Fruit fly (Drosophila melanogaster): Measurements from ENCODE around the gene Ance-3.

Gene Ance-3

DNA sequence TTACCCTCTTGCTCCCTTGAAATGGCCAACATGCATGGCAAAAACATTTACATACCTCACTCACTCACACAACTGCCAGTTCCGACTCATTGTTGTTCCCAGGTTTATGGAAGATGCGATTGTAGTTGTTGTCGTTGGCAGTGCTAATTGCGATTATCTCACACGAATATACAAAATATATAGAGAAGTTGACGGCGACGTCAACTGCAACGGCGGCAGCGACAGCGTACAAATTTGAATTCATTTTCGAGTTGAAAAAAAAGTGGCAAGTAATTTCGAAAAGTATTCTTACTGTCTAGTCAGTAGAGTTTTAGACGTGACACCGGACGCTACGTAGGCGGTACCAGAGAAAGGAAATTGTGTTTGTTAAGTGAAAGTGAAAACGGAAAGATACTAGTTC lies at the start of gene Ance-3:
Gene Ance-3, plus strand, starts transcription at position 301 of the 400 bp plus-strand sequence.
- no peak for TF ChIP-seq noc (tag; optimal IDR thresholded peaks at IDR 0.05)

DNA sequence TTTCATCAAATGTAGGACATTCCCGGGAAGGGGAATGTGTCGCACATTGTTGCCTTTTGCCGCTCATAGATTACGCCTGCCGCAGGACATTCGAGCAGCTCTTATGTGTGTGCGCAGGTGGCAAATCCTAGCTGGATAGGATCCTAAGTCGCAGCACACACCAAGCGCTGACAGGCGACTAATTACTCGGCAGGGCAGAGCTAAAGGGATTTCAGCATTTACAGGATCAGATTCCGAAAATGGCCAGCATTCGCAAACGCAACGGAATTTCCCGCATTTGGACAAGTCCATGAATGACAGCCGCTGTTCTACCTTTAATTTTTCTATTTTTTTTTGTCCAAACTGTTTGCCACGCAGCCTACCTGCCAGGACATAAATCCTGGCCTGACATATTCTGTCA lies 46.9 kb upstream of the Ance-3 start:
- TF ChIP-seq noc (tag; optimal IDR thresholded peaks at IDR 0.05) = no peak

DNA sequence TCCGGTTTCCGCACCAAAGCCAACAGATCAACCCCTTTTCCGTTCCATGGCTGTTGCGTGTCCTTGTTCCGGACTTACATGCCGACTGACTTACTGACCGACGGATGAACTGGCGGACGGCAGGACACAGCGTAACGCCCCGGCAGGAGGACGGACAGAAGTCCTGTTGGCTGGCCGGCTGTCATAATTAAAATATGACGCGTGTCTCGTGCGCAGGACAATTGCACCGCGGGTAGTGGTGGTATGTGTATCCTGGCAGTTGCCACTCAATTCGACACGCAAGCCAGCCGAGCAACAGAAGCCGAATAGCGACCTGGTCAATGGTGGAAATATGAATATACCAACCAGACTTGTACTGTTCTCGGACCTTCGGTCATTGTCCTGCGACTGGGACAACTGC lies 45.1 kb upstream of the Ance-3 start:
- TF ChIP-seq noc (tag; optimal IDR thresholded peaks at IDR 0.05) = no peak

DNA sequence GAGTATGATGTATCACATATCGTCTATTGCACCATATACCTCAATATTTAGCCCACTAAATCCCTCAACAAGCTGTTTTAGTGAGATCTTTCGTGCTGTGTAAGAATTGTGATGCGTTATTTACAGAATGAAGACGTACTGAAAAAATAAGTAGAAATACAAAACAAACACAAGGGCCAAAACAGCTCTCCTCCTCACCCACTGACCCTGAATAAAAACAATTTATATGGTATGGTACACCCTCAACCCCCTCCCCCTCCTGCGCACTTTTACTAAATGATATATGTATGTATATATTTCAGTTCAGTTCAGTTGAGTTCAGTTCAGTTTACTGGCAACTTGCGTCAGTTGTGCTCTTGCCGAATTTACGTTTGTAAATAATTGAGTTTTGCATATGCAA lies 41.4 kb upstream of the Ance-3 start:
- no peak for TF ChIP-seq noc (tag; optimal IDR thresholded peaks at IDR 0.05)

DNA sequence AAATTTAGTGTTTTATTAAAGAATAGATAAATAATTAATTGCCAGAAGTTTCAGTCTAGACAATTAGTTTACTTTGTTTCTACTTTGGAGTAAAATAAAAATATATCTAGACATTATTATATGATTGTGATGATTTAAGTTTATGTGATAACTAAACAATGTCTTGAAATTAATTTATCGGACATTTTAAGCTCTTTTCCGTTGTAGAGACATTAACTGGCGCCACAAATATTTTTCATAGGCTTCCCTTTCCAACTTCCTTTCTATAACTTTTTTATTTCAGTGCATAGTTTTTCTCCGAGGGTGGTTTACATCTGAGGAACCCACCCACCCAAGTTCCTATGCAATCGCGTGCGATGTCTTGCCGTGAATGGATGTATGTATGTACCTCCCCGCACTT lies 37.8 kb upstream of the Ance-3 start:
- TF ChIP-seq noc (tag; optimal IDR thresholded peaks at IDR 0.05) = no peak

DNA sequence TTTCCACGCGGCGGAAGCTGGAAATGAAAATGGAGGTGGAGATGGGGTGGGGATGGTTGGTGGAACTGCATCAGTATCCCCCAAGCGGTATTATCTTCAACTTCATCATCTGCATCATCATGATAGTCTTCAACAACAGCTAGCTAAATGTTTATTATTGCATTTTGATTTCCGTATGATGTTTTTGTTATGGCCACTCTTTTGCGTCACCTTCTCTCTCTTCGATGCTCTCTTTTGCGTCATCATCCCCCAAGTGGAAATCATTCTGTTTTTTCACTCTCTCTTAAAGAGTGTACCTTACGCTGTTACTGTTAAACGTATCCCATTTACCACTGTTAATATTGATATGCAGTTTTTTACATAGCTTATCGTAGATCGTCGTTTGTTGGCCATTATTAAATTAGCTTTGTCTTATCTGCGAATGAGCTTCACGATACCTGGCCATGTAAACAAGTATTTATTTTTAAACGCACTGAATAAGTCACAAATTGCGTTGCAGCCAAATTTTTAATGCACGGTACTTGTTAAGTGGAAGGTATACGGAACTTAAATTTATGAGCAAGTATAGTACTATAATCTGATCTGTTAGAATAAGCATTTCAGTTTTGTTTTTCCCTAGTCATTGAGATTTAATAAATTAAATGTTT lies 36.5 kb upstream of the Ance-3 start:
- TF ChIP-seq noc (tag; optimal IDR thresholded peaks at IDR 0.05) = no peak

DNA sequence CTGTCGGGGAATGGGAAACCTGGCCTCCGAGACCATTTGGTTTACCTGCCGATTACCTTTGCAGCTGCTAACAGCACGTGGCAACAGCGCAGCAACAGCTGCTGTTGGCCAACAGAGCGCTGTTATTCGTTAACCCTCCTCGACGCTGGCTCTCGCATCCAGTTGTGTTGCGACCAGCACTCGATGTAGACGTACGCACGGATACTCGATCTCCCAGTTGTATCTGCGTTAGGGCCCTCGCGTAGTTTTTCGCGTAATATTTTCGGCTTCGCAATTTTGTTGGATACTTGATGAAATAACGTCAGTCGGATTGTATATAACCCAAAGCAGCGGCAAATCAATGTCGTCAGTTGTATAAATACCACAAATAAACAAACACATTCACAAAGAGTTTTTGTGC lies 35.7 kb upstream of the Ance-3 start:
- TF ChIP-seq noc (tag; optimal IDR thresholded peaks at IDR 0.05) = peak; percentile 31

DNA sequence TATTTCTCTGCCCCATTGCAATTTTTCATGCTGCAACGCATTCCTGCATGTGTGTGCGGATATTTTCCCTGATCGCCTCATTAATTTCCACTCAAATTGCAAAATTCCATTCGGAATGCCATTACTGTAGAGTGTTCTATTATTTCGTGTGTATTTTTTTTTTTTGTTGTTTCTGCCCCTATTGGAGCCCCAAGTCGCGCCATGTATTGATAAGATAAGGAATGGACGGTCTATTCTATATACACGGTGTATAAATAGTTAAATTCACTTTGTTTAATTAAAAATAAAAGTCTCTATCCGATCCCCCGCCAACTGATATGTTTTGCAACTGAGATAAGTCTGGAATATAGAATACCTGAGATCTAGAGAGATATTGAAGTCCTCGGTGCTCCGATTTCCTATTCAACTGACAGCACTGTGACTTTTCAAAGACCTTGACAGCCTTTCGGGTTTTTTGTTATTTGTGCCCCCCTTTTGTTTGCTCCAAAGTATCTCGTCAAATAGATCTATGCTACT lies 33.1 kb upstream of the Ance-3 start:
- TF ChIP-seq noc (tag; optimal IDR thresholded peaks at IDR 0.05) = no peak

DNA sequence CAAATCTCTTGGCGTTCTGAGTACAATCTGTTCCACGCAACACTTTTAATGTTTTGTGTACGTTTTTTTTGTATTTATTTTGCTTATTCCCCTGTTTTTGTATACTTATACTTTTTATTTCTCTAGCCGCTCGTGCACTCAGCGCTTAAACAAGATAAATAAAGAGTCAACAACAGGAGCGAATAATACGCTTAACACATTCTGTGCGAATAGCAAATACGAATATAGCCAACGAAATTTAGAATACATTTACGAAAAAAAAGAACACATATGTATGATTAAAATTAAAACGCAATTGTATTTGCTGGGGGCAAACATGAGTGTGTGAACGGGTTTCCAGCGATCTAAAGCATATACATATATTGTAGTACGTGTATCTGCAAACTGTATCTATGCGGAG lies 32.6 kb upstream of the Ance-3 start:
- peak; percentile 83 for TF ChIP-seq noc (tag; optimal IDR thresholded peaks at IDR 0.05)

DNA sequence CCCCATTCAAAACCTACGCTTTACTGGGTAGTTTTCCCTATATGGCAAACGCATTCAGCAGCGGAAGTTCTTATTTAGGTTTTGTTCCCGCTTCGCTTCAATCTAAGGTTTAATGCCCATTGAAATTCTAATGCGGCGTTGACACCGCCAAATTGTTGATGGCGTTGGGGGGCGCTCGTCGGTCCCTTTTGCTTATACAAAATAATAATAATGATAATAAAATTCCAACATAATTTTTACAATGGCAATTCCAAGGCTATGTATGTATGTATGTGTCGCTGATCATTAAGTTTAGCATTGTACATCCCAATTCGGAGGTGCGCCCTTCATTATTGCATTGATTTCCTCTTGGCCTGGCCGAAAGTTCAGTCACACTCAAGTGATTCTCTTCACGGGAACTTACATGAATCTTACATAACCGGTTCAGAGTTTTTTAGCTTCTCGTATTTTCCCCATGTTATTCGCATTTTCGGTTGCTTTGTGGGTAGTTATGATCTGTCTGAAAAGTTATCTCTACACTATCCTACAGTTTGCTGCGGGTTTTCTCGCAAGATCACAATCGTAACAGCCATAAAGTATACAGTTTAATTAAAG lies 30.4 kb upstream of the Ance-3 start:
- no peak for TF ChIP-seq noc (tag; optimal IDR thresholded peaks at IDR 0.05)

DNA sequence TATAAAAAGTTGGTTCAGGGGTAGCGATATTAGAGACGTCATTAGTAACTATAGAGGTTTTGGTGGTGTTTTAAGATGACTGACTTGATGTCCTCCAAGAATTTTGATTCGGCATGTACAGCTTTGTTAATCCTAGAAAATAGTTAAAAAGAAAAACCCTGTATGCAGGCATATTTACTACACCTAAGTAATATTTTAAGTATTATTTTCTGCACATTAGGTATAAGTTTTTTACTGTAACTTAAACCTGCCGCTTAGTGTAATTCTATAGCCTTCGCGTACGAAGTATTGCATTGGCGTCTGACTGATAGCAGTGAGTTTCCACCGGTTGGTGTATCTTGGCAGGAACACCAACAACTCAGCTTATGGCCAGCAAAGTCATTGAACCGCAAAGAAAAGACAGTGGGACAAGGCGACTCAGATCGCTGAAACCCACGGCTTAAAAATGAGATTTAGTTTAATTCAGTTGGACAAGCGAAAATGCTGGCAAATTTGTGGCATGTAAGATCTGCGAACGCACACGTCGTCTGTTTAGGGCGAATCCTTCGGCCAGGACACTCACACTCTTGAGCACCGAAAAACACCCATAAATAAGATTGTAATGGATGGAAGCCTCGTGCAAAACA lies 29.7 kb upstream of the Ance-3 start:
- TF ChIP-seq noc (tag; optimal IDR thresholded peaks at IDR 0.05) = no peak

DNA sequence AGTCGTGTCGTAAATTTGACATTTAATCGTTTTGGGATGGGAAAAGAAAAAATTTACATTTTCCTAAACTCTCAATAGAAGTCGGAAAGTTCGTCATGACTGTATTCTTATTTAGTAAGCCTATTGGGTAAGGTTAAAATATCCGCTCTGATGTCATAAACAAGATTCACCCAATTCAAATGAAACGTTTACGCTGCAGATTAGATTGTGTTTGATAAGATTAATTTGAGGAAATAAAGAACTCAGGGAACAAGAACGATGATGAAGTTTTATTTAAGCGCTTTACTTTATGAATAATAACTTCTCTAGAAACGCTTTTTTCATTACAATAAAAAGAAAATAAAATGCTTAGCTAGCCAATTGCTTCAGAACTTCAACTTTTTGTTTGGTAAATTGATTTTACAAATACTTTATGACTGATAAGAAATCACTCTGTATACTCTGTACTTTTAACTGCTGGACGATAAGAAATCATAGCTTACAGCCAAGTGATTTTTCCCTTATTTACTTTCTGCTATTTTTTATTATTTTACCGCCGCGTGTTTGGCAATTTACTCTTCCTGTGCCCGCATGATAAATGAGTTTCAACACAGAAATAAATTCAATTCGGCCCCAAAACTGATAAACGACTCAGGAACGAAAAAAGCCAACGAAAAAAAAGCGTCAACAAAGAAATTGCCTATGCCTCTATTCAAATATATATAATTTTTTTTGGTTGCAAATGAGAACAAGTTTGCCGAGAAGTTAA lies 28.0 kb upstream of the Ance-3 start:
- no peak for TF ChIP-seq noc (tag; optimal IDR thresholded peaks at IDR 0.05)

DNA sequence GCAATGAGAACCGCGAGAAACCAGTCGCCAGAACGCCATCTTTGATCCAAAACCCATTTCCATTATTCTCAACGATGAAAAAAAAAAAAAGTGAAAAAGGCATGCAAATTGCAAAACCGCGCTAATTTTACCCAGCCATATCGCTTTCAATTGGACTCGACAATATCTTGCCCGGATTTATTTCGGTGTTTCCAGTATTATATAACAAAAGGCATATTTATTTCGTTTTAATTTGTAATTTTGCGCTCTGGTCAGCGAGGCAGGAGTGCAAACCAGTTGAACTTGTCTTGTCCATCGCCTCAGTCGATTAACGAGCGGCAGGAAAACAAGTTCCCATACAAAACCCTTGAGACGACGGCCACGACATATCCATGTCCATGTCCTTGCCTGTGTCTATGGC lies 24.6 kb upstream of the Ance-3 start:
- TF ChIP-seq noc (tag; optimal IDR thresholded peaks at IDR 0.05) = no peak

DNA sequence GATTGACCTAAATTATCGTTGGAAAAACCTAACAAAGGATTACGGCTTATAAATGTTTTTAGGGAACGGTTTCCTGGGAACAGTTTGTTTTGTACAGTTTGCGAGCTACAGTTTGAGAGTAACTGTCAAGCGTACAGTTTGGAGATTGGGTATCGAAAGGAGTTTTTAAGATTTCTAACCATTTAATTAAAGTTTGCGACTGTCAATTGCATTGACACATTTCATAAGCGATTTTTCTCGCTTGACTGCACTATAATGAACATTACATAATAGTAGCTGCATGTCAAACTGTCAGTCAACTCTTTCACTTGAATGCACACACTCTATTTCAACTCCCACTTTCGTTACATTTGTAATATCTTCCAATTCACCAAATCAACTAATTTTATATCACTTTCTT lies 21.7 kb upstream of the Ance-3 start:
- no peak for TF ChIP-seq noc (tag; optimal IDR thresholded peaks at IDR 0.05)

DNA sequence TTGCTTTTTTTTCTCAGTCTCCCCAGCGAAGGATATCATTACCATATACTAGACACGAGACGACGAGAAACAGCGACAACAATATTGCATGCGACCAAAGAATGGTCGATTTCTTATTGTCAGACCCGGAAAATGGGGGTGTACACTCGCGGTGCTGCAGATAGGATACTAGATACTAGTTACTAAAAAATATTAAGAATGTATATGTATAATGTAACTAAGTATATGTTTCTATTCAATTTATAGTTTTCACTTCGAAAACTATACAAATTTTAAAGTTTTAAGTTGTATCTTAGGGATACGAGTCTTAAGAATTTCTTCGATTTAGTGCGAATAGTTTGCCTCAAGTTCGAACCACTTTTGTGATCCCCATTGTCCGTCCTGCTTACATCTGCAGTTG lies 21.1 kb upstream of the Ance-3 start:
- no peak for TF ChIP-seq noc (tag; optimal IDR thresholded peaks at IDR 0.05)

DNA sequence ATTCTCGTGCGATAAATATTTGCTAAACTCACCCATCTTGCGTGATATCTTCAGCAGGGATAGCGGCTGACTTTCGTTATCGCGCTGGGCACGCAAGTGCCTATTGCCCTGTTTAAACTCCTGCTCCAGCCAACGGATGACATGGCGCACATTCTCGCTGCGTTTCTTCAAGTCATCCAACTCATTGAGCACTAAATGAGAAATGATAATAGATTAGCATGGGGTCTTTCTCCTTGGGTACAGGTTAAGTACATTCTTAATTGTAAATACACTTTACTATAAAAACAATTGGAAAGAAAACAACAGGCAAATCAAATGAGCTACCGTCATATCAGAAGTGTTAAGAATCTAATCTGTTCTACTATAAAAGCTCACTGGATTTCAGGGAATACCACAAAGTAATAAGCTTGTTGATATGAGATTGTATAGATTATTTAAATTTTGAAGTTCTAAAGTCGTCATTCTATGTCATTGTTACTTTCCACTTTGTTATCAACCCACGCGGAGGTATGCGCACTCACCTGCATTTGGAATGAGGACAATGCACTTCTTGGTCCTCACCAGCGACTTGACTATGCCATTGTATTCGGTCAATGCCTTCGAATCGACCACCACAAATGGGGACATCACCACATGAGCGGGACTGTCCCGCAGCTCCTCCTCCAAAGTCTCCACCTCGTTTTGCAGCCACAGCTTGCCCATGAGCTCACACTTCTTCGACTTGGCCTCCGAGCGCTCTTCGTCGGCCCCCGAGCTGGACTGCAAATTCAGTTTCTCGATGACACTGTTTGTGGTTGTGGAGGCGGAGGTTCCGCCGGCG lies 14.2 kb upstream of the Ance-3 start:
- TF ChIP-seq noc (tag; optimal IDR thresholded peaks at IDR 0.05) = no peak

Data from whole organism, larva.